Worm (Caenorhabditis elegans) whole organism, L2 larva: ENCODE results near the gene rhr-2.

Experiments used
- F13H6.1 ChIP-seq: sonication (generic microtip); optimal IDR thresholded peaks from 2 replicates; lab custom pipeline; 2016; ENCODE audit warnings: missing genetic modification characterization, missing compliant biosample characterization
- R02D3.7 ChIP-seq: fragments of 150-350 bp; optimal IDR thresholded peaks from 2 replicates; lab custom pipeline; 2014; ENCODE audit warnings: missing biosample characterization, missing genetic modification characterization
- aly-2 ChIP-seq: fragments of 150-350 bp; optimal IDR thresholded peaks from 2 replicates; lab custom pipeline; 2014; ENCODE audit warnings: missing biosample characterization, missing genetic modification characterization
- ama-1 ChIP-seq: fragments of 150-350 bp; optimal IDR thresholded peaks from 2 replicates; lab custom pipeline; 2018; ENCODE audit warnings: inconsistent platforms
- fos-1 ChIP-seq: fragments of 150-350 bp; optimal IDR thresholded peaks from 2 replicates; lab custom pipeline; 2014; ENCODE audit warnings: missing biosample characterization, missing genetic modification characterization
- unc-62 ChIP-seq: fragments of 150-350 bp; optimal IDR thresholded peaks from 2 replicates; lab custom pipeline; 2014; ENCODE audit warnings: missing biosample characterization, missing genetic modification reagents, missing genetic modification characterization
- zag-1 ChIP-seq: fragments of 150-350 bp; optimal IDR thresholded peaks from 2 replicates; lab custom pipeline; 2014; ENCODE audit warnings: missing biosample characterization, missing genetic modification characterization

DNA sequence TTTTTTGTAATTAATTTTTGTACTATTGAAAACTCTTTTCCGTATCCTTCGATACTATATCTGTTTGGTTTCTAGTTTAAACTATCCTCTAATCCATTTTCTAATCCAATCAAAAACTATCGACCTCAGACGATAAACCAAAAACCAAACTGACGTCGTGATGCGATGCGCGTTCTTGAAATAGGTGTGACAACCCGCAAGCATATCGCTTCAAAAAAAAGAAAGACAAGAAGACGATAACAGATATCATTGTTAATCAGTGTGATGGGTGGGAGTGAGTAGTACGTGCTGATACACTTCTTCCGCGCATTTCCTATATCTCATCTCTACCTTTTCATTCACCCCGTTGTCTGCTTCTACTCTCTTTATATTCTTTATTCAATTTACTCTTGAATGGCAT is 9.9 kb upstream of the rhr-2 start, which contains the start of gene T04F3.1:
- TF ChIP-seq R02D3.7 (tag; lab: Kevin White, UChicago) (no peak), fos-1 (no peak), ama-1 (lab: Kevin White, UChicago) (no peak), unc-62 (GFP tag; lab: Kevin White, UChicago) (no peak), zag-1 (tag; lab: Kevin White, UChicago) (no peak), F13H6.1 (tag; lab: Kevin White, UChicago) (no peak), aly-2 (no peak)
